Worm (Caenorhabditis elegans) whole organism, L4 larva: ENCODE data around the gene lido-2.
"Not testable (repeated sequence)": the region's sequence is repeated elsewhere in the genome, so short reads cannot be mapped to it uniquely, and the experiment has no call there.

ENCODE experiments used
- T20F7.1 ChIP-seq: fragments of 200-800 bp; sonication (Bioruptor generic); optimal IDR thresholded peaks from 2 replicates; lab custom pipeline; 2018; ENCODE audit warnings: mild to moderate bottlenecking, missing genetic modification characterization, missing compliant biosample characterization
- Y5F2A.4 ChIP-seq: fragments of 200-800 bp; sonication (Bioruptor generic); optimal IDR thresholded peaks from 2 replicates; lab custom pipeline; 2018; ENCODE audit warnings: mild to moderate bottlenecking, missing genetic modification characterization, missing compliant biosample characterization
- ZK337.2 ChIP-seq: fragments of 200-800 bp; sonication (Bioruptor generic); IDR thresholded peaks from 2 replicates; pipeline ENCODE4 v1.3.6; 2022; ENCODE audit warnings: missing genetic modification reagents, missing genetic modification characterization, missing compliant biosample characterization
- aly-2 ChIP-seq: sonication (generic microtip); optimal IDR thresholded peaks from 2 replicates; lab custom pipeline; 2018; ENCODE audit warnings: missing biosample characterization, missing genetic modification characterization
- ama-1 ChIP-seq: fragments of 150-350 bp; optimal IDR thresholded peaks from 2 replicates; lab custom pipeline; 2014; ENCODE audit warnings: inconsistent platforms, mixed read lengths
- attf-4 ChIP-seq: sonication (generic microtip); optimal IDR thresholded peaks from 3 replicates; lab custom pipeline; 2017; ENCODE audit warnings: missing biosample characterization, missing genetic modification characterization
- ceh-28 ChIP-seq: fragments of 150-350 bp; optimal IDR thresholded peaks from 2 replicates; lab custom pipeline; 2014; ENCODE audit warnings: missing biosample characterization, missing genetic modification reagents, missing genetic modification characterization
- daf-12 ChIP-seq: fragments of 150-350 bp; optimal IDR thresholded peaks from 2 replicates; lab custom pipeline; 2014; ENCODE audit warnings: missing biosample characterization, missing genetic modification reagents, missing genetic modification characterization
- daf-19 ChIP-seq: fragments of 200-800 bp; sonication (Bioruptor generic); conservative IDR thresholded peaks from 2 replicates; pipeline ENCODE4 v1.3.6; 2022; ENCODE audit warnings: missing genetic modification characterization, missing compliant biosample characterization
- dpl-1 ChIP-seq: fragments of 150-350 bp; optimal IDR thresholded peaks from 2 replicates; lab custom pipeline; 2014; ENCODE audit warnings: missing biosample characterization, missing genetic modification reagents, missing genetic modification characterization
- egl-43 ChIP-seq: fragments of 200-800 bp; sonication (Bioruptor generic); IDR thresholded peaks from 2 replicates; pipeline ENCODE4 v1.3.6; 2022; ENCODE audit warnings: missing genetic modification reagents, missing genetic modification characterization, missing compliant biosample characterization
- hlh-30 ChIP-seq: sonication (generic microtip); optimal IDR thresholded peaks from 2 replicates; lab custom pipeline; 2017; ENCODE audit warnings: antibody characterized with exemption, mild to moderate bottlenecking, missing genetic modification characterization, missing compliant biosample characterization; ENCODE audit not compliant: insufficient read depth
- hmg-1.1 ChIP-seq: fragments of 200-800 bp; sonication (Bioruptor generic); IDR thresholded peaks from 2 replicates; pipeline ENCODE4 v1.3.6; 2022; ENCODE audit warnings: missing genetic modification reagents, missing genetic modification characterization, missing compliant biosample characterization
- lin-39 ChIP-seq: fragments of 150-350 bp; optimal IDR thresholded peaks from 2 replicates; lab custom pipeline; 2014; ENCODE audit warnings: missing biosample characterization, missing genetic modification reagents, missing genetic modification characterization
- madf-5 ChIP-seq, 2 experiments: fragments of 200-800 bp; sonication (Bioruptor generic); IDR thresholded peaks; 2 replicates each; pipeline ENCODE4 v1.3.6; 2022; ENCODE audit warnings: missing compliant biosample characterization in 2 of 2, missing genetic modification characterization in 2 of 2
- mdl-1 ChIP-seq, 2 experiments: fragments of 150-350 bp in 1 of 2; sonication (generic microtip) in 1 of 2; optimal IDR thresholded peaks; 2 replicates each; lab custom pipeline; 2014 to 2017; ENCODE audit warnings: missing biosample characterization in 2 of 2, missing genetic modification characterization in 2 of 2
- mep-1 ChIP-seq: fragments of 150-350 bp; sonication (generic microtip); optimal IDR thresholded peaks from 3 replicates; lab custom pipeline; 2014; ENCODE audit warnings: missing biosample characterization, missing genetic modification characterization
- mes-2 ChIP-seq: sonication (generic microtip); optimal IDR thresholded peaks from 2 replicates; lab custom pipeline; 2016; ENCODE audit warnings: missing genotype, mild to moderate bottlenecking, missing genetic modification characterization, missing compliant biosample characterization; ENCODE audit not compliant: poor library complexity, severe bottlenecking
- mxl-2 ChIP-seq: fragments of 200-800 bp; sonication (Bioruptor generic); conservative IDR thresholded peaks from 2 replicates; pipeline ENCODE4 v1.3.6; 2022; ENCODE audit warnings: missing genetic modification reagents, missing genetic modification characterization, missing compliant biosample characterization
- nhr-10 ChIP-seq: fragments of 150-350 bp; optimal IDR thresholded peaks from 2 replicates; lab custom pipeline; 2014; ENCODE audit warnings: missing biosample characterization, missing genetic modification characterization
- nhr-77 ChIP-seq: fragments of 150-350 bp; optimal IDR thresholded peaks from 2 replicates; lab custom pipeline; 2014; ENCODE audit warnings: missing biosample characterization, missing genetic modification characterization
- pha-4 ChIP-seq, 2 experiments: fragments of 150-350 bp in 1 of 2; fragments of 200-800 bp in 1 of 2; sonication (Bioruptor generic) in 1 of 2; IDR thresholded peaks in 1 of 2; optimal IDR thresholded peaks in 1 of 2; 2 replicates each; pipeline versions ENCODE4 v1.3.6 to Lab custom; 2014 to 2022; ENCODE audit warnings: missing genetic modification characterization in 2 of 2, missing genetic modification reagents in 2 of 2, missing biosample characterization in 1 of 2, missing compliant biosample characterization in 1 of 2
- skn-1 ChIP-seq: fragments of 150-350 bp; optimal IDR thresholded peaks from 2 replicates; lab custom pipeline; 2014; ENCODE audit warnings: missing biosample characterization, missing genetic modification characterization
- spr-1 ChIP-seq: sonication (generic microtip); optimal IDR thresholded peaks from 2 replicates; lab custom pipeline; 2016; ENCODE audit warnings: mild to moderate bottlenecking, missing genetic modification characterization, missing compliant biosample characterization
- unc-130 ChIP-seq: sonication (generic microtip); optimal IDR thresholded peaks from 2 replicates; lab custom pipeline; 2016; ENCODE audit warnings: missing genetic modification reagents, missing genetic modification characterization, missing compliant biosample characterization
- unc-62 ChIP-seq, 3 experiments: fragments of 150-350 bp in 1 of 3; sonication (generic microtip); optimal IDR thresholded peaks in 2 of 3; peaks in 1 of 3; 1 replicate in 1 of 3; 2 replicates in 2 of 3; lab custom pipeline; 2014 to 2017; ENCODE audit warnings: missing biosample characterization in 3 of 3, missing genetic modification characterization in 3 of 3, missing genetic modification reagents in 3 of 3, missing genotype in 1 of 3
- zfp-3 ChIP-seq: fragments of 200-800 bp; sonication (Bioruptor generic); conservative IDR thresholded peaks from 2 replicates; pipeline ENCODE4 v1.3.6; 2022; ENCODE audit warnings: missing genetic modification reagents, missing genetic modification characterization, missing compliant biosample characterization

lido-2 gene

ce11 chrX:17135704-17136103 is 35.1 kb upstream of the lido-2 start (continued):
- TF ChIP-seq spr-1 (tag; lab: Kevin White, UChicago) (no peak), Y5F2A.4 (GFP tag; lab: Kevin White, UChicago) (no peak), unc-62 (GFP tag; optimal IDR thresholded peaks at IDR 0.05 in 1 of 2; lab: Kevin White, UChicago) (peak in 1 of 2 experiments; percentile 75), unc-62 (tag; optimal IDR thresholded peaks at IDR 0.05; lab: Kevin White, UChicago) (no peak), skn-1 (tag; lab: Kevin White, UChicago) (no peak), hmg-1.1 (GFP tag; lab: Robert Waterston, UW) (no peak), nhr-77 (peak; percentile 56)

ce11 chrX:17134427-17134826 is 33.9 kb upstream of the lido-2 start, which contains the start of gene K09E3.7:
Gene K09E3.7, minus strand, starts transcription at chrX:17134527.
- no peak for TF ChIP-seq T20F7.1 (GFP tag; lab: Kevin White, UChicago)
- TF ChIP-seq ama-1 (lab: Kevin White, UChicago), result no peak
- TF ChIP-seq mep-1 (tag; lab: Kevin White, UChicago), result no peak
- no peak for TF ChIP-seq zfp-3
- TF ChIP-seq ceh-28 (tag; lab: Kevin White, UChicago), result no peak
- no peak for TF ChIP-seq unc-130 (GFP tag; lab: Kevin White, UChicago)
- no peak for TF ChIP-seq mes-2 (tag; lab: Kevin White, UChicago)

- not testable (repeated sequence) for TF ChIP-seq hlh-30, daf-12, attf-4 (tag; lab: Kevin White, UChicago)
Measured at ce11 chrX:17117359-17117758, 16.8 kb upstream of the lido-2 start, which contains the start of gene K09E3.2. Gene K09E3.2, plus strand, starts transcription at chrX:17117659.

ce11 chrX:17115089-17115488 is 14.5 kb upstream of the lido-2 start, which contains the start of gene lido-6:
Gene lido-6, minus strand, starts transcription at chrX:17115189.
- no peak for TF ChIP-seq aly-2
- TF ChIP-seq nhr-10 (tag; lab: Kevin White, UChicago), result no peak
- no peak for TF ChIP-seq egl-43 (GFP tag; lab: Robert Waterston, UW)
- TF ChIP-seq skn-1 (tag; lab: Kevin White, UChicago), result no peak
- no peak for TF ChIP-seq ZK337.2 (GFP tag; lab: Robert Waterston, UW)
- no peak for TF ChIP-seq daf-19 (GFP tag; lab: Robert Waterston, UW)
- TF ChIP-seq, all 104 proteins: peak for 0

- TF ChIP-seq lin-39, result no peak
- no peak for TF ChIP-seq mxl-2 (GFP tag; lab: Robert Waterston, UW)
- TF ChIP-seq mdl-1 (tag; optimal IDR thresholded peaks at IDR 0.05; lab: Kevin White, UChicago), result no peak
Measured at ce11 chrX:17110555-17110954, 10.0 kb upstream of the lido-2 start, which contains the start of gene lido-5. Gene lido-5, minus strand, starts transcription at chrX:17110655.

ce11 chrX:17107670-17108069 is 7.1 kb upstream of the lido-2 start, which contains the start of gene lido-4:
Gene lido-4, minus strand, starts transcription at chrX:17107770.
- TF ChIP-seq pha-4 (GFP tag; IDR thresholded peaks at IDR 0.05; lab: Robert Waterston, UW) (no peak), pha-4 (tag; optimal IDR thresholded peaks at IDR 0.05; lab: Kevin White, UChicago) (no peak), madf-5 (GFP tag; IDR thresholded peaks at IDR 0.05; lab: Robert Waterston, UW) (no peak), mdl-1 (tag; optimal IDR thresholded peaks at IDR 0.05; lab: Kevin White, UChicago) (no peak), dpl-1 (GFP tag; lab: Kevin White, UChicago) (no peak), hmg-1.1 (GFP tag; lab: Robert Waterston, UW) (no peak)
- TF ChIP-seq, all 104 proteins: peak for 0
